Worm (Caenorhabditis elegans) whole organism, young adult: ENCODE results near the gene C09E9.1.

Experiments used
- ama-1 ChIP-seq, 3 experiments: fragments of 150-350 bp in 1 of 3; sonication (generic microtip) in 2 of 3; optimal IDR thresholded peaks; 2 replicates each; lab custom pipeline; 2014 to 2018; ENCODE audit warnings: missing biosample characterization in 2 of 3, missing genetic modification characterization in 2 of 3, missing genetic modification reagents in 2 of 3
- hlh-26 ChIP-seq: fragments of 200-800 bp; sonication (Bioruptor generic); conservative IDR thresholded peaks from 2 replicates; pipeline ENCODE4 v1.3.6; 2022; ENCODE audit warnings: missing genetic modification reagents, missing genetic modification characterization, missing compliant biosample characterization
- lin-54 ChIP-seq: fragments of 200-800 bp; sonication (Bioruptor generic); optimal IDR thresholded peaks from 2 replicates; lab custom pipeline; 2018; ENCODE audit warnings: mild to moderate bottlenecking, missing genetic modification characterization, missing compliant biosample characterization
- snpc-4 ChIP-seq, 5 experiments: fragments of 150-350 bp in 1 of 5; sonication (generic microtip) in 4 of 5; optimal IDR thresholded peaks; 2 replicates each; lab custom pipeline; 2014 to 2018; ENCODE audit warnings: missing genetic modification characterization in 5 of 5, missing biosample characterization in 3 of 5, antibody characterized with exemption in 2 of 5, mild to moderate bottlenecking in 2 of 5, missing compliant biosample characterization in 2 of 5, missing genotype in 2 of 5, moderate library complexity in 2 of 5, missing genetic modification reagents in 1 of 5
- sptf-2 ChIP-seq: fragments of 200-800 bp; sonication (Bioruptor generic); optimal IDR thresholded peaks from 2 replicates; lab custom pipeline; 2018; ENCODE audit warnings: mild to moderate bottlenecking, missing genetic modification characterization, missing compliant biosample characterization
- ztf-25 ChIP-seq: fragments of 200-800 bp; sonication (Bioruptor generic); IDR thresholded peaks from 2 replicates; pipeline ENCODE4 v1.3.6; 2022; ENCODE audit warnings: missing genetic modification reagents, missing genetic modification characterization, missing compliant biosample characterization

DNA sequence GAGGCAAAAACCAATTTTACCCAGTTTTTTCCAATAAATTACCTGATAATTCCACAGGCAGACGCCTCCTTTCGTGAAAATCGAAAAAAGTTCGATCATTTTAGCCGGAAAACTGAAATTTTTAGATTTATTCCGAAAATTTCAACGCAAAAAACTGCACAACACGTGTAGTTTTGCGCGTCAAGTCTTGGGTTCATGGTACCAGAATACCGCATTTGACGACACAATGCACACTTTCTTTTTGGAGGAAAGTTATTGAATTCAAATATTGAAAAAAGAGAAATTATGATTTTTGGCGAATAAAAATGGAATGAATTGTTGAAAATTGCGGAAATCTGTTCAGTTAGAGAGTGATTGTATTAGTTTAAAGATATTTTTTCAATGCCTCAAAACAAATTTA lies 35.0 kb upstream of the C09E9.1 start, which contains the start of gene F38A1.8:
- TF ChIP-seq lin-54 (GFP tag; lab: Kevin White, UChicago) (peak; percentile 56), ztf-25 (GFP tag; lab: Robert Waterston, UW) (no peak), sptf-2 (GFP tag; lab: Kevin White, UChicago) (no peak), snpc-4 (GFP tag; optimal IDR thresholded peaks at IDR 0.05; lab: Kevin White, UChicago) (no peak), snpc-4 (tag; optimal IDR thresholded peaks at IDR 0.05; lab: Kevin White, UChicago) (no peak), ama-1 (optimal IDR thresholded peaks at IDR 0.05; lab: Kevin White, UChicago) (no peak), ama-1 (GFP tag; optimal IDR thresholded peaks at IDR 0.05; lab: Kevin White, UChicago) (no peak), hlh-26 (GFP tag; lab: Robert Waterston, UW) (no peak)
